Fruit fly (Drosophila melanogaster) whole organism, wandering third instar larva: Measurements from ENCODE around the gene 14-3-3epsilon.

ENCODE experiments used
- Abd-B ChIP-seq: fragments of >200 bp; optimal IDR thresholded peaks from 2 replicates; lab custom pipeline; 2017; ENCODE audit warnings: missing biosample characterization, missing genetic modification characterization
- CG32264 ChIP-seq: fragments of 200-800 bp; sonication (Bioruptor generic); optimal IDR thresholded peaks from 2 replicates; lab custom pipeline; 2016; ENCODE audit warnings: missing biosample characterization, missing genetic modification characterization
- CrebA ChIP-seq: fragments of 200-800 bp; sonication (Bioruptor generic); optimal IDR thresholded peaks from 2 replicates; lab custom pipeline; 2016; ENCODE audit warnings: missing biosample characterization, mild to moderate bottlenecking, missing genetic modification characterization, borderline replicate concordance
- Dfd ChIP-seq: fragments of >200 bp; optimal IDR thresholded peaks from 2 replicates; lab custom pipeline; 2017; ENCODE audit warnings: missing biosample characterization, missing genetic modification characterization
- Dif ChIP-seq: fragments of 200-275, 200-300 bp; sonication (Bioruptor generic); optimal IDR thresholded peaks from 2 replicates; lab custom pipeline; 2018; ENCODE audit warnings: missing biosample characterization, missing genetic modification characterization; ENCODE audit not compliant: partially characterized antibody
- GATAd ChIP-seq: sonication (Bioruptor generic); optimal IDR thresholded peaks from 2 replicates; lab custom pipeline; 2016; ENCODE audit warnings: missing biosample characterization, missing genetic modification characterization
- HLH106 ChIP-seq: fragments of 200-800 bp; optimal IDR thresholded peaks from 3 replicates; lab custom pipeline; 2019; ENCODE audit warnings: missing biosample characterization, mild to moderate bottlenecking, missing genetic modification characterization, moderate library complexity
- Hnf4 ChIP-seq: fragments of 200-800 bp; sonication (Bioruptor generic); optimal IDR thresholded peaks from 2 replicates; lab custom pipeline; 2016; ENCODE audit warnings: missing biosample characterization, mild to moderate bottlenecking, missing genetic modification characterization
- Hr83 ChIP-seq: fragments of 200-300 bp; sonication (Bioruptor generic); optimal IDR thresholded peaks from 2 replicates; lab custom pipeline; 2016; ENCODE audit warnings: missing biosample characterization, mild to moderate bottlenecking, missing genetic modification characterization, moderate library complexity; ENCODE audit not compliant: poor library complexity, severe bottlenecking
- Jra ChIP-seq: sonication (Bioruptor generic); optimal IDR thresholded peaks from 2 replicates; lab custom pipeline; 2016; ENCODE audit warnings: missing biosample characterization, missing genetic modification characterization
- Myc ChIP-seq: fragments of >200 bp; optimal IDR thresholded peaks from 2 replicates; lab custom pipeline; 2017
- N ChIP-seq: fragments of >200 bp; optimal IDR thresholded peaks from 2 replicates; lab custom pipeline; 2018; ENCODE audit warnings: missing biosample characterization, missing external identifiers, missing genetic modification characterization
- OdsH ChIP-seq: fragments of 200-800 bp; sonication (Bioruptor generic); optimal IDR thresholded peaks from 2 replicates; lab custom pipeline; 2016; ENCODE audit warnings: missing biosample characterization, mild to moderate bottlenecking, missing genetic modification characterization
- Rel ChIP-seq, 2 experiments: fragments of 200-800 bp; sonication (Bioruptor generic) in 1 of 2; optimal IDR thresholded peaks; 2 replicates in 1 of 2; 3 replicates in 1 of 2; lab custom pipeline; 2016 to 2019; ENCODE audit warnings: mild to moderate bottlenecking in 2 of 2, missing biosample characterization in 2 of 2, missing genetic modification characterization in 2 of 2, moderate library complexity in 1 of 2
- Sp1 ChIP-seq: fragments of 200-800 bp; sonication (Bioruptor generic); optimal IDR thresholded peaks from 3 replicates; lab custom pipeline; 2019; ENCODE audit warnings: missing biosample characterization, mild to moderate bottlenecking, missing genetic modification characterization, moderate library complexity
- Vsx2 ChIP-seq: fragments of 200-300, 225-300 bp; sonication (Bioruptor generic); optimal IDR thresholded peaks from 2 replicates; lab custom pipeline; 2018; ENCODE audit warnings: missing biosample characterization, missing genetic modification characterization; ENCODE audit not compliant: partially characterized antibody
- br ChIP-seq: fragments of 200-800 bp; sonication (Bioruptor generic); optimal IDR thresholded peaks from 2 replicates; lab custom pipeline; 2016; ENCODE audit warnings: missing biosample characterization, missing genetic modification characterization
- brk ChIP-seq: fragments of 200-800 bp; sonication (Bioruptor generic); optimal IDR thresholded peaks from 2 replicates; lab custom pipeline; 2016; ENCODE audit warnings: missing biosample characterization, mild to moderate bottlenecking, missing genetic modification characterization
- dmrt93B ChIP-seq: fragments of 200-800 bp; sonication (Bioruptor generic); optimal IDR thresholded peaks from 2 replicates; lab custom pipeline; 2018; ENCODE audit warnings: missing biosample characterization, mild to moderate bottlenecking, missing genetic modification characterization
- dsf ChIP-seq: sonication (Bioruptor generic); optimal IDR thresholded peaks from 2 replicates; lab custom pipeline; 2016; ENCODE audit warnings: missing biosample characterization, missing genetic modification characterization, borderline replicate concordance
- ey ChIP-seq: fragments of 200-800 bp; sonication (Bioruptor generic); optimal IDR thresholded peaks from 2 replicates; lab custom pipeline; 2016; ENCODE audit warnings: missing biosample characterization, missing genetic modification characterization
- foxo ChIP-seq, 2 experiments: fragments of 200-800 bp; sonication (Bioruptor generic); optimal IDR thresholded peaks; 2 replicates in 1 of 2; 3 replicates in 1 of 2; lab custom pipeline; 2016 to 2017; ENCODE audit warnings: missing biosample characterization in 2 of 2, missing genetic modification characterization in 2 of 2
- fru ChIP-seq: fragments of 200-800 bp; sonication (Bioruptor generic); optimal IDR thresholded peaks from 3 replicates; lab custom pipeline; 2016; ENCODE audit warnings: missing biosample characterization, mild to moderate bottlenecking, missing genetic modification characterization
- h ChIP-seq: fragments of 200-800 bp; sonication (Bioruptor generic); optimal IDR thresholded peaks from 3 replicates; lab custom pipeline; 2016; ENCODE audit warnings: missing biosample characterization, mild to moderate bottlenecking, missing genetic modification characterization
- jim ChIP-seq: fragments of 175-275, 200-325 bp; sonication (Bioruptor generic); optimal IDR thresholded peaks from 2 replicates; lab custom pipeline; 2016; ENCODE audit warnings: missing biosample characterization, mild to moderate bottlenecking, missing genetic modification characterization
- lola ChIP-seq: fragments of >200 bp; optimal IDR thresholded peaks from 2 replicates; lab custom pipeline; 2017; ENCODE audit warnings: missing biosample characterization, missing genetic modification characterization
- pan ChIP-seq: fragments of >200 bp; optimal IDR thresholded peaks from 2 replicates; lab custom pipeline; 2017
- psq ChIP-seq: fragments of 200-800 bp; sonication (Bioruptor generic); optimal IDR thresholded peaks from 3 replicates; lab custom pipeline; 2017; ENCODE audit warnings: missing biosample characterization, mild to moderate bottlenecking, missing genetic modification characterization, moderate library complexity
- rgr ChIP-seq: fragments of 200-800 bp; sonication (Bioruptor generic); optimal IDR thresholded peaks from 3 replicates; lab custom pipeline; 2016; ENCODE audit warnings: missing biosample characterization, mild to moderate bottlenecking, missing genetic modification characterization
- sage ChIP-seq: fragments of 200-800 bp; sonication (Bioruptor generic); optimal IDR thresholded peaks from 2 replicates; lab custom pipeline; 2016; ENCODE audit warnings: missing biosample characterization, mild to moderate bottlenecking, missing genetic modification characterization
- sv ChIP-seq: fragments of 200-800 bp; sonication (Bioruptor generic); optimal IDR thresholded peaks from 3 replicates; lab custom pipeline; 2016; ENCODE audit warnings: missing biosample characterization, missing genetic modification characterization
- tai ChIP-seq: sonication (Bioruptor generic); optimal IDR thresholded peaks from 2 replicates; lab custom pipeline; 2016; ENCODE audit warnings: missing biosample characterization, missing genetic modification characterization
- woc ChIP-seq: sonication (Bioruptor generic); optimal IDR thresholded peaks from 2 replicates; lab custom pipeline; 2016; ENCODE audit warnings: missing biosample characterization, mild to moderate bottlenecking, missing genetic modification characterization

The 14-3-3epsilon gene

DNA sequence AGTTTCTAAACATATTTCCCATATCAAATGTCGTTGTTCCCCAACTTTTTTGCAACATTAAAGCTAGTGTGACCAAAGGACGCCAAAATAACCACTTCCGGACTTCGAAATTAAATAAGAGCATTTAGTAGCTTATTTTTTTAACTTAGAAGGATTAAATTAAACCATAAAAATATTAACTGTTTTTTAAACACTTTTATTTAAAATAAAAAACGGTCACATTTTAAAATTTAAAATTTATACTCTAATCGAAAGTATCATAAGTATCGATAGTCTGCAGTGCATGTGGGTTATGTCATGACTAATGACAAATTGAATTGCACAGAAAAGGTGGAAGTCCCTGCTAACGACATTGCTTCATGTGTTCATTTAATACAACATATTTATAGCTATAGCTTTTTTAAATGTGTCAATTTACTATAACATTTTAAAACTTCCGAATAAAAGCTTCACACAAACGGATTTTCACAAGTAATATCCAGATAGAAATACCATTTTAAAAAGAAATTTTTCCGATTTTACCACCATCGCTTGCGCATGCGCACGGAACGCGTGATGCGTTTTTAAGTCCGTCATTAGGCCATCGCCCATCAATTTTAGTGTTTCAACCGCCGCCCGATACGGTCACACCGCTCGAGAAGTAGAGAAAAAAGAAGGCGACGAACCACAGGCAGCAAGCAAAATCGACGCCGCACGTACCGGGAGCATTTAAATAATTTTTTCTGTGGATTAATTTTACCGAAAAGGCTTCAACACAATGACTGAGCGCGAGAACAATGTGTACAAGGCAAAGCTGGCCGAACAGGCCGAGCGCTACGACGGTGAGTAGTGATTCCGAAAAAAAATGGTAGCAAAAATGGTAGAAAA is at the start of gene 14-3-3epsilon, which contains the start of gene CG7156:
Gene 14-3-3epsilon, plus strand, starts transcription at position 443 of the 867 bp plus-strand sequence.
Gene CG7156, minus strand, starts transcription at position 71 of the 867 bp plus-strand sequence.
- TF ChIP-seq Myc (peak; percentile 70), Rel (GFP tag; optimal IDR thresholded peaks at IDR 0.05; lab: Kevin White, UChicago) (no peak), Rel (tag; optimal IDR thresholded peaks at IDR 0.05; lab: Kevin White, UChicago) (peak; percentile 94), fru (peak; percentile 28), br (GFP tag; lab: Kevin White, UChicago) (no peak), sage (no peak), dmrt93B (peak; percentile 17), Dif (GFP tag; lab: Kevin White, UChicago) (peak; percentile 71), N (no peak), Hr83 (GFP tag; lab: Kevin White, UChicago) (peak; percentile 22), Dfd (GFP tag; lab: Kevin White, UChicago) (no peak), pan (lab: Kevin White, UChicago) (no peak), jim (GFP tag; lab: Kevin White, UChicago) (peak; percentile 64), Jra (GFP tag; lab: Kevin White, UChicago) (peak; percentile 39), tai (GFP tag; lab: Kevin White, UChicago) (no peak), dsf (GFP tag; lab: Kevin White, UChicago) (no peak), ey (GFP tag; lab: Kevin White, UChicago) (peak; percentile 21), Vsx2 (GFP tag; lab: Kevin White, UChicago) (peak; percentile 87), woc (GFP tag; lab: Kevin White, UChicago) (peak; percentile 2), CrebA (no peak), psq (no peak), Sp1 (GFP tag; lab: Kevin White, UChicago) (peak; percentile 42), GATAd (GFP tag; lab: Kevin White, UChicago) (no peak), h (peak; percentile 29), Hnf4 (GFP tag; lab: Kevin White, UChicago) (no peak), sv (GFP tag; lab: Kevin White, UChicago) (peak; percentile 30), rgr (GFP tag; lab: Kevin White, UChicago) (peak; percentile 5), CG32264 (GFP tag; lab: Kevin White, UChicago) (no peak), foxo (GFP tag; optimal IDR thresholded peaks at IDR 0.05; lab: Kevin White, UChicago) (peak in 1 of 2 experiments; percentile 46), HLH106 (peak; percentile 25), OdsH (GFP tag; lab: Kevin White, UChicago) (peak; percentile 37), brk (GFP tag; lab: Kevin White, UChicago) (no peak), lola (GFP tag; lab: Kevin White, UChicago) (no peak)

DNA sequence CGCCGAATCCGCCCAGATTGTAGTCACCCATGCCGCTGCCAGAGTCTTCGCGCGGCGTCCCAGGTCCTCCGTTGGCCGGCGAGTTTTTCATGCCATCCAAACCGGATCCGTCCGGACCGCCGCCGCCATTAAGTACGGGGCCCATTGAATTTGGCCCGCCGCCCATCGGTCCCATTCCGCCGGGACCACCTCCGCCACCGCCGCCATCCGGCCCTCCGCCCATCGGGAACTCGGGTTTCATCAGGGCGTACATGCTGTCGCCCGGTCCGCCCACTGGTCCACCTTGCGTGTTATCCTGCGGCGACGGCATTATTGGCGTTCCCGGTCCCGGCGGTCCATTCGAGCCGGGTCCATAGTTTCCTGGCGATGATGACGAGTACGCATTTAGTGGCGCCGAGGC is 47.0 kb upstream of the 14-3-3epsilon start:
- TF ChIP-seq HLH106 = no peak
- TF ChIP-seq Hr83 (GFP tag; lab: Kevin White, UChicago) = no peak
- no peak for TF ChIP-seq CrebA
- peak; percentile 97 for TF ChIP-seq Dfd (GFP tag; lab: Kevin White, UChicago)

DNA sequence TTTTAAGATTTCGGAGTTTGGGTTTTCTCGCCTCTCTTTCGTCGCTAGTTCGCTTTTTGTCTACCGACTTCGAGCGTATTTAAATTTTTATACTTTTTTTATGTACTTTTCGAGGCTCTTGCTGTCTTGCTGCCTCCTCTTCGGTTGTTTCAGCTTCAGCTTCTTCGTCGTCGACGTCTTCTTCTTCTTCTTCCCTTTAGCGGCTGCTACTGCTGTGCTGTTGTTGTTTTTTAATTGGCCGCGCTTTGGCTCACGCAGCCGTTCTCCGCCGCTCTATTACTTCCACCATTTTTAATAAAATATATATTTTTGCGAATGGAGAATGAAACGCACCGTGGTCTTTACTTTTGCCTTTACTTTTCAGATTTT is 45.7 kb upstream of the 14-3-3epsilon start:
- no peak for TF ChIP-seq GATAd (GFP tag; lab: Kevin White, UChicago)
- no peak for TF ChIP-seq HLH106
- no peak for TF ChIP-seq psq
- no peak for TF ChIP-seq Sp1 (GFP tag; lab: Kevin White, UChicago)
- no peak for TF ChIP-seq Hnf4 (GFP tag; lab: Kevin White, UChicago)
- no peak for TF ChIP-seq Abd-B (GFP tag; lab: Kevin White, UChicago)
- TF ChIP-seq CG32264 (GFP tag; lab: Kevin White, UChicago) = no peak
- TF ChIP-seq Myc = no peak
- TF ChIP-seq, all 38 proteins: peak for 0
